Fruit fly (Drosophila melanogaster) whole organism, wandering third instar larva: ENCODE data around the gene VhaAC39-2.

Experiments used
- CrebA ChIP-seq: fragments of 200-800 bp; sonication (Bioruptor generic); optimal IDR thresholded peaks from 2 replicates; lab custom pipeline; 2016; ENCODE audit warnings: missing biosample characterization, mild to moderate bottlenecking, missing genetic modification characterization, borderline replicate concordance
- rgr ChIP-seq: fragments of 200-800 bp; sonication (Bioruptor generic); optimal IDR thresholded peaks from 3 replicates; lab custom pipeline; 2016; ENCODE audit warnings: missing biosample characterization, mild to moderate bottlenecking, missing genetic modification characterization

dm6 chr3R:23112680-23113362 is 46.3 kb downstream of the VhaAC39-2 start, which contains the start of gene Cow:
- peak; percentile 46 for TF ChIP-seq rgr (GFP tag; lab: Kevin White, UChicago)
- TF ChIP-seq CrebA (GFP tag; lab: Kevin White, UChicago): no peak
